Worm (Caenorhabditis elegans) whole organism, L2 larva: ENCODE data around the gene F47C12.7.

Source experiments
- C34F6.9 ChIP-seq: fragments of 150-350 bp; optimal IDR thresholded peaks from 2 replicates; lab custom pipeline; 2014; ENCODE audit warnings: missing biosample characterization, missing genetic modification characterization
- F13H6.1 ChIP-seq: sonication (generic microtip); optimal IDR thresholded peaks from 2 replicates; lab custom pipeline; 2016; ENCODE audit warnings: missing genetic modification characterization, missing compliant biosample characterization
- aly-2 ChIP-seq: fragments of 150-350 bp; optimal IDR thresholded peaks from 2 replicates; lab custom pipeline; 2014; ENCODE audit warnings: missing biosample characterization, missing genetic modification characterization
- ama-1 ChIP-seq: fragments of 150-350 bp; optimal IDR thresholded peaks from 2 replicates; lab custom pipeline; 2018; ENCODE audit warnings: inconsistent platforms
- ceh-16 ChIP-seq: fragments of 150-350 bp; optimal IDR thresholded peaks from 2 replicates; lab custom pipeline; 2014; ENCODE audit warnings: missing biosample characterization, missing genetic modification characterization
- dmd-4 ChIP-seq: sonication (generic microtip); optimal IDR thresholded peaks from 2 replicates; lab custom pipeline; 2017; ENCODE audit warnings: missing biosample characterization, missing genetic modification characterization
- elt-1 ChIP-seq: fragments of 150-350 bp; optimal IDR thresholded peaks from 2 replicates; lab custom pipeline; 2014; ENCODE audit warnings: missing biosample characterization, missing genetic modification characterization
- elt-3 ChIP-seq: sonication (generic microtip); optimal IDR thresholded peaks from 2 replicates; lab custom pipeline; 2017; ENCODE audit warnings: missing biosample characterization, missing genetic modification characterization
- fos-1 ChIP-seq: fragments of 150-350 bp; optimal IDR thresholded peaks from 2 replicates; lab custom pipeline; 2014; ENCODE audit warnings: missing biosample characterization, missing genetic modification characterization
- gmeb-1 ChIP-seq: fragments of 150-350 bp; optimal IDR thresholded peaks from 2 replicates; lab custom pipeline; 2014; ENCODE audit warnings: missing biosample characterization, missing genetic modification characterization
- lsy-2 ChIP-seq, 2 experiments: fragments of 150-350 bp in 1 of 2; sonication (generic microtip) in 1 of 2; optimal IDR thresholded peaks; 2 replicates each; lab custom pipeline; 2014 to 2017; ENCODE audit warnings: missing biosample characterization in 2 of 2, missing genetic modification characterization in 2 of 2
- mab-5 ChIP-seq: fragments of 150-350 bp; optimal IDR thresholded peaks from 2 replicates; lab custom pipeline; 2014; ENCODE audit warnings: missing biosample characterization, missing genetic modification characterization
- mdl-1 ChIP-seq, 2 experiments: fragments of 150-350 bp in 1 of 2; sonication (generic microtip) in 1 of 2; optimal IDR thresholded peaks; 2 replicates each; lab custom pipeline; 2017; ENCODE audit warnings: missing biosample characterization in 2 of 2, missing genetic modification characterization in 2 of 2
- nhr-10 ChIP-seq: sonication (generic microtip); optimal IDR thresholded peaks from 2 replicates; lab custom pipeline; 2017; ENCODE audit warnings: missing biosample characterization, missing genetic modification characterization
- nhr-11 ChIP-seq: fragments of 150-350 bp; optimal IDR thresholded peaks from 2 replicates; lab custom pipeline; 2014; ENCODE audit warnings: missing biosample characterization, missing genetic modification characterization
- nhr-129 ChIP-seq: fragments of 150-350 bp; optimal IDR thresholded peaks from 2 replicates; lab custom pipeline; 2014; ENCODE audit warnings: missing biosample characterization, missing genetic modification characterization
- nhr-21 ChIP-seq: fragments of 150-350 bp; optimal IDR thresholded peaks from 2 replicates; lab custom pipeline; 2014; ENCODE audit warnings: missing biosample characterization, missing genetic modification characterization
- nhr-23 ChIP-seq: fragments of 150-350 bp; optimal IDR thresholded peaks from 2 replicates; lab custom pipeline; 2014; ENCODE audit warnings: missing biosample characterization, missing genetic modification reagents, missing genetic modification characterization
- nhr-237 ChIP-seq: fragments of 150-350 bp; optimal IDR thresholded peaks from 2 replicates; lab custom pipeline; 2014; ENCODE audit warnings: missing biosample characterization, missing genetic modification characterization
- nhr-6 ChIP-seq: fragments of 150-350 bp; optimal IDR thresholded peaks from 2 replicates; lab custom pipeline; 2014; ENCODE audit warnings: missing biosample characterization, missing genetic modification characterization
- nhr-77 ChIP-seq: fragments of 150-350 bp; optimal IDR thresholded peaks from 2 replicates; lab custom pipeline; 2014; ENCODE audit warnings: missing biosample characterization, missing genetic modification characterization
- peb-1 ChIP-seq: fragments of 150-350 bp; optimal IDR thresholded peaks from 2 replicates; lab custom pipeline; 2014; ENCODE audit warnings: missing biosample characterization, missing genetic modification characterization
- sma-3 ChIP-seq: sonication (generic microtip); optimal IDR thresholded peaks from 2 replicates; lab custom pipeline; 2016; ENCODE audit warnings: missing genetic modification reagents, missing genetic modification characterization, missing compliant biosample characterization
- snpc-4 ChIP-seq: fragments of 150-350 bp; optimal IDR thresholded peaks from 2 replicates; lab custom pipeline; 2014; ENCODE audit warnings: missing biosample characterization, missing genetic modification characterization
- unc-39 ChIP-seq: fragments of 150-350 bp; optimal IDR thresholded peaks from 2 replicates; lab custom pipeline; 2014; ENCODE audit warnings: missing biosample characterization, missing genetic modification characterization
- zag-1 ChIP-seq: fragments of 150-350 bp; optimal IDR thresholded peaks from 2 replicates; lab custom pipeline; 2014; ENCODE audit warnings: missing biosample characterization, missing genetic modification characterization
- ztf-4 ChIP-seq: fragments of 150-350 bp; optimal IDR thresholded peaks from 2 replicates; lab custom pipeline; 2014; ENCODE audit warnings: missing biosample characterization, missing genetic modification characterization

F47C12.7 gene

DNA sequence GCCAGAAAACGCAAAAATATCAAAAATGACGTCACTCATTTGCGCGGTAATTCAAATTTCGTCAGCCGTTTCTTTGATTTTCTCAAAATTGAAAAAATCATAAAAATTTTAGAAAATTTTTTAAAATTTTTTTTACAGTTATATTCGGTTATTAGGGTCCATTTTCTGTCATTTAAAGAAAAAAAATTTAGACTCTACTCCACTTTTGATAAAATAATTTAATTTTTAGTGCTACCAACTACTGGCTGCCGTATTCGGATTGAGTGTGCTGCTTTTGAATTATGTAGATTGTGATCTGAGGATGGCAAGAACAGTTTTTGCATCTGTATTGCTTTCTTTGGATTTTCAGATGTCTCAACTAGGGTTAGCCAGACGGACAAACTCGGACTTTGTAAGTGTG is 32.7 kb downstream of the F47C12.7 start, which contains the start of gene Y46C8AM.1:
Gene Y46C8AM.1, plus strand, starts transcription at position 301 of the 400 bp plus-strand sequence.
- TF ChIP-seq gmeb-1 (no peak), zag-1 (tag; lab: Kevin White, UChicago) (no peak), nhr-6 (tag; lab: Kevin White, UChicago) (no peak), fos-1 (tag; lab: Kevin White, UChicago) (no peak), mdl-1 (tag; optimal IDR thresholded peaks at IDR 0.05; lab: Kevin White, UChicago) (no peak), aly-2 (no peak), peb-1 (tag; lab: Kevin White, UChicago) (no peak), nhr-21 (tag; lab: Kevin White, UChicago) (no peak), nhr-10 (tag; lab: Kevin White, UChicago) (no peak), elt-3 (tag; lab: Kevin White, UChicago) (no peak)

DNA sequence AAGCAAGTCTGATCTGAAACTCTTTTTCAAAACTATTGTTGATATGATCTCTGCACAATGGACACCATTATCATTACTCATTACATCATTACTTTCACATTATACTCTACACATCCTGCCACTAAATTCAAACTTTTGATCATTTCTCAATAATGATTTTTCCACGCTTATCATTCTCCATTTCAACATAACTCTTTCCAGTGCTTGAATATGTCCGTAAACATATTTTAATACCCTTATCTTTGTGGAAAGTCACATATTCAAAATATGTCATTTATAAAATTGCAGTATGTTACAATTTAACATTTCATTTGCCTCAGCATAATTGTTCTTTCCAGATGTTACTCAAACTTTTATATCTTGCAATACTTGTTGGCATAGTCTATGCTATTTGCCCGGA is 34.9 kb downstream of the F47C12.7 start, which contains the start of gene clec-75:
Gene clec-75, plus strand, starts transcription at position 339 of the 400 bp plus-strand sequence.
- TF ChIP-seq dmd-4 (tag; lab: Kevin White, UChicago) (no peak), nhr-77 (tag; lab: Kevin White, UChicago) (no peak), lsy-2 (tag; optimal IDR thresholded peaks at IDR 0.05; lab: Kevin White, UChicago) (no peak), mdl-1 (tag; optimal IDR thresholded peaks at IDR 0.05; lab: Kevin White, UChicago) (no peak), zag-1 (tag; lab: Kevin White, UChicago) (no peak), nhr-129 (no peak), fos-1 (tag; lab: Kevin White, UChicago) (no peak), elt-1 (tag; lab: Kevin White, UChicago) (no peak), peb-1 (tag; lab: Kevin White, UChicago) (no peak), elt-3 (tag; lab: Kevin White, UChicago) (no peak), aly-2 (no peak), ztf-4 (tag; lab: Kevin White, UChicago) (no peak), mab-5 (tag; lab: Kevin White, UChicago) (no peak), nhr-10 (tag; lab: Kevin White, UChicago) (no peak)

DNA sequence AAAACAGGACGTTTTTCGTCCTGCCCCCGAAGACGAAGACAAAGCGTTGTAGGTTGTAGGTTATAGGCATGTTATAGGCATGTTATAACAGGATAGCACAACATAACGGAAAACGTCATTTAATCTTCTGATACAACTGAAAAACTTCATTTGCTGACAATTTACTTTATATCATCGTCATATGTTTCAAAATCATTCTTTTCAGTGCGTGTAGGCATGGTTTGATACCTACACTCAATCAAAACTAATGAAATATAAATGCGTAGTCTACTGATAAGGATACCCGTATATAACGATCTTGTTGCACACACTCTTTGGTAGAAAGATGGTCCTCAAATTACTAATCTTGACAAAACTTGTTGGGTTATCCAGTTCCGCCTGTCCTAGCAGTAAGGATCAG is 38.6 kb downstream of the F47C12.7 start, which contains the start of gene clec-74:
Gene clec-74, plus strand, starts transcription at position 301 of the 400 bp plus-strand sequence.
- TF ChIP-seq nhr-129 (no peak), elt-3 (tag; lab: Kevin White, UChicago) (no peak), nhr-77 (tag; lab: Kevin White, UChicago) (no peak), nhr-21 (tag; lab: Kevin White, UChicago) (no peak), sma-3 (GFP tag; lab: Kevin White, UChicago) (no peak), gmeb-1 (no peak), C34F6.9 (tag; lab: Kevin White, UChicago) (no peak), nhr-11 (no peak), snpc-4 (tag; lab: Kevin White, UChicago) (no peak), ama-1 (lab: Kevin White, UChicago) (no peak), dmd-4 (tag; lab: Kevin White, UChicago) (no peak), ceh-16 (tag; lab: Kevin White, UChicago) (no peak), nhr-6 (tag; lab: Kevin White, UChicago) (no peak)
- TF ChIP-seq, all 48 proteins: peak for 0

DNA sequence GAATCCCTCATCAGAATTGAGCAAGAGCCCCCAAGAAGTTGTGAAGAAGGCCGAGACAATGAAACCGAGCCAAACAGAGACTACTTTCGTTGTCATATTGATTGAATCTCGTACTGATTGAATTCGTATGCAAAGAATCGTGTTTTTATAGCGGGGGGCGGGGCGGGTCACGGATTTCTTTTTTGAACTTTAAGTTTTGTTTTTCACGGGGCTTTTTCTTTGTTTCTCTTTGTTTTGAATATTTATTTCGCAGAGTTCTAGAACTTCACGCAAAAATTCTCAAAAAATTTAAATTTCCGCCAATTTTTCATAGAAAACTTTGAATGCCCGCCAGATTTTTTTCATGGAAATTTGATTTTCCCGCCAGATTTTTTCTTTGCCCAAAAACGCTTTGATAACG is 39.2 kb downstream of the F47C12.7 start, which contains the start of gene clec-73:
Gene clec-73, minus strand, starts transcription at position 101 of the 400 bp plus-strand sequence.
- TF ChIP-seq nhr-11 (no peak), nhr-23 (tag; lab: Kevin White, UChicago) (no peak), dmd-4 (tag; lab: Kevin White, UChicago) (no peak), nhr-6 (tag; lab: Kevin White, UChicago) (no peak), nhr-237 (tag; lab: Kevin White, UChicago) (no peak), ama-1 (lab: Kevin White, UChicago) (no peak), elt-3 (tag; lab: Kevin White, UChicago) (no peak), F13H6.1 (no peak), C34F6.9 (tag; lab: Kevin White, UChicago) (no peak), unc-39 (tag; lab: Kevin White, UChicago) (no peak), lsy-2 (tag; optimal IDR thresholded peaks at IDR 0.05; lab: Kevin White, UChicago) (no peak)
